Worm (Caenorhabditis elegans): ENCODE measurements around the gene srbc-16.

DNA sequence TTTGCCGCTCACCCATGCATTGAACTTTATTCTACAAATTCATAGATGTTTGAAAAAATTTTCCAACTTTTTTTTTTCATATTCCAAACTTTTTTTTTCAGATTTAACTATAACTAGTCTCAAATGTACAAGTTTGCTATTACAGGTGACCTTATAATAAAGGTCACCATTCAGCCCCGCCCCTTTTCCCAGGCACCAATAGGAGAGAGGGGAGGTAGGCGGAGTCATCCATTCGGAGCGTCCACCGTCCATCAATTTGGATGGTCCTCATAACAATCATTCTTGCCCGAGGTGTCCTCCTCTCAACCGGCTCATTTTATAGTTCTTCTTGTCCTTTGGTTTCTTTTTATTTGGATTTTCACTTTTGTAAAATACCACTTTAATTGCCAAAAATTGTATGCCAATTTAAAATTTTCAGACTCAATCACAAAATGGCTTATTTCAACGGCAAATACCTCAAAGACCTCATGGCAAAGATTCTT is 6.1 kb downstream of the srbc-16 start, which contains the start of gene Y5H2B.3:
- no peak for TF ChIP-seq W03F9.2 (tag; optimal IDR thresholded peaks at IDR 0.05)
- TF ChIP-seq him-1 (tag; optimal IDR thresholded peaks at IDR 0.05) = no peak

All from whole organism, L4/young adult.